Worm (Caenorhabditis elegans) whole organism, late embryonic: ENCODE measurements around the gene ceh-38.
A peak's percentile ranks its signal among the peaks of the same experiment; 100 is the strongest.

Experiments
- C08G9.2 ChIP-seq: sonication (generic microtip); optimal IDR thresholded peaks from 2 replicates; lab custom pipeline; 2016; ENCODE audit warnings: mild to moderate bottlenecking, missing genetic modification characterization, moderate library complexity, missing compliant biosample characterization
- K02D7.2 ChIP-seq: sonication (generic microtip); optimal IDR thresholded peaks from 2 replicates; lab custom pipeline; 2017; ENCODE audit warnings: mild to moderate bottlenecking, missing genetic modification characterization, missing compliant biosample characterization
- K09A11.1 ChIP-seq: sonication (generic microtip); optimal IDR thresholded peaks from 2 replicates; lab custom pipeline; 2017; ENCODE audit warnings: antibody characterized with exemption, mild to moderate bottlenecking, missing genetic modification characterization, missing compliant biosample characterization; ENCODE audit not compliant: insufficient read depth
- ahr-1 ChIP-seq: sonication (generic microtip); optimal IDR thresholded peaks from 2 replicates; lab custom pipeline; 2016; ENCODE audit warnings: missing genetic modification characterization, missing compliant biosample characterization
- ceh-19 ChIP-seq: fragments of 200-800 bp; sonication (Bioruptor generic); optimal IDR thresholded peaks from 2 replicates; lab custom pipeline; 2018; ENCODE audit warnings: mild to moderate bottlenecking, missing genetic modification characterization, missing compliant biosample characterization
- ceh-22 ChIP-seq: sonication (generic microtip); optimal IDR thresholded peaks from 2 replicates; lab custom pipeline; 2017; ENCODE audit warnings: missing biosample characterization, missing genetic modification characterization
- ceh-34 ChIP-seq: sonication (generic microtip); optimal IDR thresholded peaks from 2 replicates; lab custom pipeline; 2016; ENCODE audit warnings: mild to moderate bottlenecking, missing genetic modification characterization, missing compliant biosample characterization
- ceh-6 ChIP-seq: fragments of 200-800 bp; sonication (Bioruptor generic); optimal IDR thresholded peaks from 2 replicates; lab custom pipeline; 2018; ENCODE audit warnings: mild to moderate bottlenecking, missing genetic modification characterization, missing compliant biosample characterization
- ceh-9 ChIP-seq: sonication (generic microtip); optimal IDR thresholded peaks from 2 replicates; lab custom pipeline; 2016; ENCODE audit warnings: mild to moderate bottlenecking, missing genetic modification characterization, inconsistent platforms, missing compliant biosample characterization
- che-1 ChIP-seq: sonication (generic microtip); optimal IDR thresholded peaks from 2 replicates; lab custom pipeline; 2016; ENCODE audit warnings: mild to moderate bottlenecking, missing genetic modification characterization, missing compliant biosample characterization
- dmd-4 ChIP-seq: sonication (generic microtip); optimal IDR thresholded peaks from 2 replicates; lab custom pipeline; 2016; ENCODE audit warnings: borderline replicate concordance, missing genetic modification characterization, missing compliant biosample characterization
- dve-1 ChIP-seq: sonication (generic microtip); optimal IDR thresholded peaks from 2 replicates; lab custom pipeline; 2017; ENCODE audit warnings: antibody characterized with exemption, mild to moderate bottlenecking, missing genetic modification characterization, missing compliant biosample characterization
- fax-1 ChIP-seq: sonication (generic microtip); optimal IDR thresholded peaks from 2 replicates; lab custom pipeline; 2016; ENCODE audit warnings: missing genotype, missing genetic modification characterization, missing compliant biosample characterization
- hlh-30 ChIP-seq: sonication (generic microtip); optimal IDR thresholded peaks from 2 replicates; lab custom pipeline; 2017; ENCODE audit warnings: antibody characterized with exemption, missing genetic modification characterization, missing compliant biosample characterization; ENCODE audit not compliant: insufficient read depth
- lim-6 ChIP-seq: sonication (generic microtip); optimal IDR thresholded peaks from 2 replicates; lab custom pipeline; 2016; ENCODE audit warnings: missing genetic modification characterization, missing compliant biosample characterization
- lin-11 ChIP-seq: fragments of 200-800 bp; sonication (Bioruptor generic); optimal IDR thresholded peaks from 2 replicates; lab custom pipeline; 2018; ENCODE audit warnings: mild to moderate bottlenecking, missing genetic modification characterization, missing compliant biosample characterization
- madf-2 ChIP-seq: sonication (generic microtip); optimal IDR thresholded peaks from 2 replicates; lab custom pipeline; 2017; ENCODE audit warnings: missing genetic modification characterization, missing compliant biosample characterization
- nhr-11 ChIP-seq: fragments of 150-350 bp; optimal IDR thresholded peaks from 2 replicates; lab custom pipeline; 2014; ENCODE audit warnings: missing biosample characterization, missing genetic modification characterization
- npax-4 ChIP-seq: sonication (generic microtip); optimal IDR thresholded peaks from 2 replicates; lab custom pipeline; 2016; ENCODE audit warnings: missing genetic modification characterization, missing compliant biosample characterization
- odd-2 ChIP-seq: sonication (generic microtip); optimal IDR thresholded peaks from 2 replicates; lab custom pipeline; 2017; ENCODE audit warnings: antibody characterized with exemption, mild to moderate bottlenecking, missing genetic modification characterization, missing compliant biosample characterization
- pat-9 ChIP-seq: fragments of 200-800 bp; sonication (Bioruptor generic); optimal IDR thresholded peaks from 2 replicates; lab custom pipeline; 2018; ENCODE audit warnings: mild to moderate bottlenecking, missing genetic modification characterization, moderate library complexity, missing compliant biosample characterization
- pha-2 ChIP-seq: sonication (generic microtip); optimal IDR thresholded peaks from 2 replicates; lab custom pipeline; 2017; ENCODE audit warnings: mild to moderate bottlenecking, missing genetic modification characterization, missing compliant biosample characterization
- pha-4 ChIP-seq: fragments of 150-350 bp; optimal IDR thresholded peaks from 2 replicates; lab custom pipeline; 2018; ENCODE audit warnings: missing biosample characterization, missing genetic modification reagents, missing genetic modification characterization
- pros-1 ChIP-seq: fragments of 150-350 bp; optimal IDR thresholded peaks from 2 replicates; lab custom pipeline; 2014; ENCODE audit warnings: missing biosample characterization, missing genetic modification reagents, missing genetic modification characterization
- sox-2 ChIP-seq: fragments of 200-800 bp; sonication (Bioruptor generic); IDR thresholded peaks from 2 replicates; pipeline ENCODE4 v1.3.6; 2022; ENCODE audit warnings: missing genetic modification reagents, missing genetic modification characterization, missing compliant biosample characterization
- tbx-2 ChIP-seq: sonication (generic microtip); optimal IDR thresholded peaks from 2 replicates; lab custom pipeline; 2016; ENCODE audit warnings: missing genetic modification characterization, missing compliant biosample characterization
- tbx-7 ChIP-seq: sonication (generic microtip); optimal IDR thresholded peaks from 2 replicates; lab custom pipeline; 2016; ENCODE audit warnings: missing genotype, missing genetic modification characterization, missing compliant biosample characterization
- unc-3 ChIP-seq, 2 experiments: fragments of 200-800 bp in 1 of 2; sonication (Bioruptor generic) in 1 of 2; sonication (generic microtip) in 1 of 2; conservative IDR thresholded peaks in 1 of 2; optimal IDR thresholded peaks in 1 of 2; 2 replicates each; pipeline versions ENCODE4 v1.3.6 to Lab custom; 2016 to 2022; ENCODE audit warnings: missing compliant biosample characterization in 2 of 2, missing genetic modification characterization in 2 of 2, missing genetic modification reagents in 1 of 2
- unc-42 ChIP-seq: sonication (generic microtip); optimal IDR thresholded peaks from 2 replicates; lab custom pipeline; 2016; ENCODE audit warnings: missing genotype, missing genetic modification characterization, missing compliant biosample characterization
- unc-55 ChIP-seq: sonication (generic microtip); optimal IDR thresholded peaks from 2 replicates; lab custom pipeline; 2017; ENCODE audit warnings: missing biosample characterization, missing genetic modification reagents, missing genetic modification characterization
- ztf-16 ChIP-seq: sonication (generic microtip); optimal IDR thresholded peaks from 2 replicates; lab custom pipeline; 2017; ENCODE audit warnings: missing genetic modification characterization, missing compliant biosample characterization

ceh-38 gene

DNA sequence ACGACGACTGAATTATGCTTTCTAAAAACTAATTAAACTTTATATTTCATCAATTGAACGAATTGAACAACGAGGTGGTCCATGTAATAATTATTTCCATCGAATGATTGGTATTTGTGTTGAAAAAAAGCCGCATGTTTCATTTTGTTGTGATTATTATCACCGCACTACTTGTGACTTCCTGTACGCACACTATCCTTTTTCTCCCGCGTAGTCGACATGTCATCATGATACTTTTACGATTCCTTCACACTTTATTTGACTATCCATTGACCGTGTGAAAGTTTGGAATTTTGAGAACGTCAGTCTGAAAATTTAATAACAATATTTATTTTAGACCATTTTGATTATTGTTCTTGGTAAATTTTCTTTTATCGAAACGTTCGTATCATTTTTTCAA is 23.7 kb upstream of the ceh-38 start, which contains the start of gene F22D3.4:
TSS of gene F22D3.4 (minus strand) at position 1 of the 400 bp plus-strand sequence.
- TF ChIP-seq fax-1 (tag; lab: Kevin White, UChicago) (no peak), pha-4 (tag; lab: Kevin White, UChicago) (no peak), madf-2 (tag; lab: Kevin White, UChicago) (no peak), K09A11.1 (no peak), pat-9 (tag; lab: Kevin White, UChicago) (no peak), unc-3 (GFP tag; conservative IDR thresholded peaks at IDR 0.05; lab: Robert Waterston, UW) (no peak), unc-3 (tag; optimal IDR thresholded peaks at IDR 0.05; lab: Kevin White, UChicago) (no peak), pha-2 (tag; lab: Kevin White, UChicago) (no peak), che-1 (tag; lab: Kevin White, UChicago) (no peak), ceh-6 (GFP tag; lab: Kevin White, UChicago) (no peak), unc-42 (no peak), lin-11 (tag; lab: Kevin White, UChicago) (no peak), tbx-7 (tag; lab: Kevin White, UChicago) (no peak), ceh-22 (tag; lab: Kevin White, UChicago) (no peak)

DNA sequence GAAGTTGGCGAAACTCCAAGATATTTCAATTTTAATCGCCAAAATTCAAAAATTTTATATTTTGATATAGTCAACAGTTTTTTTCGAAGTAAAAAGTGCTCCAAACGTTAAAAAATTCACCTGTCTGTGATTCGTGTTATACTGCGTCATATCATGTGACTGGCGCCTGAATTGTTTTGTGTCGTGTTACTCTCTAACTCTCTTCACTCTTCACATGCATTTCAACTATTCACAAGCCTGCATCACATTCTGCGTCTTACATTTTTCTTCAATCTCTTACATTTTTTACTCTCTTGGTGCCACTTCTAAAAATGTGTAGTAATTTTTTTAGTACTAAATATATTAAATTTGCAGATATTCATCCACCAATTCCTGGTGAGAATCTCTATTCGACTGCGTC is 22.9 kb upstream of the ceh-38 start, which contains the start of gene flcn-1:
TSS of gene flcn-1 (plus strand) at position 348 of the 400 bp plus-strand sequence.
- TF ChIP-seq dmd-4 (tag; lab: Kevin White, UChicago), result no peak
- TF ChIP-seq lim-6 (tag; lab: Kevin White, UChicago), result no peak
- TF ChIP-seq sox-2, result no peak
- peak; percentile 66 for TF ChIP-seq hlh-30
- no peak for TF ChIP-seq C08G9.2

DNA sequence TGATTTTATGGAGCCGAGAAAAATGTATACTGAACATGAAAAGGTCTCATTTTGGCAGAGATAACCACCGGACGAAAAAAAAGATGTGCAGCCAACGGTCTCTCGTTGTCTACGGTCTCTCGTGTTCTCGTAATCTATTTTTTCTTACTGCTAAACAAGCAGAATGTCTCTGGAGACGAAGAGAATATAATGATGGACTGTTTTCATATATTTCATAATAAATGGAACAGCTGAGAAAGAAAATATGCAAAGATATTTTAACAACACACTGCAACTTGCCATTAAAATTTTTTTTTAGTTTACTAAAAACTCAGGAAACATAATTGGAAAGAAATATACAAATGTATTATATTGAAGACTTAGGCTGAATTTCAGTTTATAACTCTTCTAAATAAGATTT is 21.3 kb upstream of the ceh-38 start:
- TF ChIP-seq pros-1 (no peak), dve-1 (tag; lab: Kevin White, UChicago) (no peak), npax-4 (tag; lab: Kevin White, UChicago) (no peak), ceh-34 (tag; lab: Kevin White, UChicago) (no peak), ahr-1 (tag; lab: Kevin White, UChicago) (no peak), odd-2 (tag; lab: Kevin White, UChicago) (no peak), K02D7.2 (tag; lab: Kevin White, UChicago) (no peak), tbx-2 (tag; lab: Kevin White, UChicago) (no peak), ceh-9 (tag; lab: Kevin White, UChicago) (no peak)

DNA sequence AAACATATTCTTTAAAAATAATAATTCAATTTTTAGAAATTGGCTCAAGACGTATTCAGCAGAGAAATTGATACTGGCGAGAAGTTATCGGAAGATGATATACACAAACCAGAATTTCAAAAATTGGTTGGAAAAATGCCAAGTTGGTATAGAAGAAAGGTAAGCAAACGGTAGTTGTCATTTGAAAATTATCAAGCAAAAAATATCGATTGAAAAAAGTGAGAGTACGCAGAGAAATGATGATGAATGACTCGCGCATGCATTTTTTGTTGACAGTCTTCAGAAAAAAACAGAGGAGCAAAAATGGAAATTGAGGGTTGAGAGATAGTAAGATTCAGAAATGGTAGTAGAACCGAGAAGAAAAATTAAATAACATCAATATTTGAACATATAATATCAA is 18.3 kb upstream of the ceh-38 start:
- TF ChIP-seq ztf-16 (tag; lab: Kevin White, UChicago), result no peak

DNA sequence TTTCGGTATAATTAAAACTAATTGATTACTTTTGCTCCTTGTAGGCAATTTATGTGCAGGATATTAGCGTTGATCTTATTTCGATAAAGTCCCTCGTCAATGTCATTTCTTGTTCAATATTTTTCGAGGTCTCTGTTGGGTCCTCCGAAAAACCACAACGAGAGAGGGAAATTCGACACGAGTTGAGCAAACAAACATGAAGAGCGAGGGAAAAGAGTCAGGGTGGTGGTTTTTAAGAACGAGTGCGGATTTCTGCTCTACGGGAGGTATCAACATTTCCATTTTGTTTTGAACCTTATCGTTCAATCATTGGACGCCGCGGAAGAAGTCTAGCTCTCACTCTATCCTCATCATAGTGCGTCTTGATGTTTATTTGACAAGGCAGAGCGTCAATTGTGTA is 16.6 kb upstream of the ceh-38 start:
- TF ChIP-seq ceh-34 (tag; lab: Kevin White, UChicago) (peak; percentile 92), ceh-22 (tag; lab: Kevin White, UChicago) (no peak), ceh-19 (peak; percentile 25)

DNA sequence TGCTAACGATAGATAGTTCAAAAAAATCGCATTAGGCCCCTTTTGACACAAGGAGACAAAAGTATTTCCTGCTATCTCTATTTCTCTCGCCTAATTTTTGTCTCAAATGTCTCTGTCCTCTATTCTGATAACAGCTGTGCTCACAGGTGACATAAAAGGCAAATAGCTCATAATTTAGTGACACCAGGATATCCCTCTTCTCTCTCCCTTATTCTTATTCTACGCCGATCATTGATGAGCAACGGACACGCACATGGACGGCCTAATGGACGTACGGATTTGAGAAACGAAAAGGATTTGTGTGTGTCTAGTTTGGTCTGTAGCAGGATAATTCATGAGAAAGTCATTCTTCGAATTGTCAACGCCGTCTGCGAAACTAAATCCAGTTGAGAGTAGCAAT is 15.4 kb upstream of the ceh-38 start:
- peak; percentile 26 for TF ChIP-seq unc-55 (GFP tag; lab: Kevin White, UChicago)
- no peak for TF ChIP-seq nhr-11
